Worm (Caenorhabditis elegans) whole organism, L4 larva: Measurements from ENCODE around the gene F25B5.5.

Experiments used
- D1046.2 ChIP-seq: fragments of 200-800 bp; sonication (Bioruptor generic); IDR thresholded peaks from 2 replicates; pipeline ENCODE4 v1.3.6; 2022; ENCODE audit warnings: missing genetic modification characterization, missing compliant biosample characterization
- F10B5.3 ChIP-seq: sonication (generic microtip); optimal IDR thresholded peaks from 2 replicates; lab custom pipeline; 2016; ENCODE audit warnings: mild to moderate bottlenecking, missing genetic modification characterization, missing compliant biosample characterization
- F37D6.2 ChIP-seq: sonication (generic microtip); optimal IDR thresholded peaks from 2 replicates; lab custom pipeline; 2016; ENCODE audit warnings: mild to moderate bottlenecking, missing genetic modification characterization, missing compliant biosample characterization
- T20F7.1 ChIP-seq: fragments of 200-800 bp; sonication (Bioruptor generic); optimal IDR thresholded peaks from 2 replicates; lab custom pipeline; 2018; ENCODE audit warnings: mild to moderate bottlenecking, missing genetic modification characterization, missing compliant biosample characterization
- T26A8.4 ChIP-seq: fragments of 200-800 bp; sonication (Bioruptor generic); IDR thresholded peaks from 2 replicates; pipeline ENCODE4 v1.3.6; 2022; ENCODE audit warnings: missing genetic modification characterization, missing compliant biosample characterization
- Y105C5A.15 ChIP-seq: fragments of 200-800 bp; sonication (Bioruptor generic); IDR thresholded peaks from 2 replicates; pipeline ENCODE4 v1.3.6; 2022; ENCODE audit warnings: missing genetic modification characterization, missing compliant biosample characterization
- Y48G9A.11 ChIP-seq: fragments of 200-800 bp; sonication (Bioruptor generic); IDR thresholded peaks from 2 replicates; pipeline ENCODE4 v1.3.6; 2022; ENCODE audit warnings: missing genetic modification reagents, missing genetic modification characterization, missing compliant biosample characterization
- Y5F2A.4 ChIP-seq: fragments of 200-800 bp; sonication (Bioruptor generic); optimal IDR thresholded peaks from 2 replicates; lab custom pipeline; 2018; ENCODE audit warnings: mild to moderate bottlenecking, missing genetic modification characterization, missing compliant biosample characterization
- Y75B8A.6 ChIP-seq: fragments of 200-800 bp; sonication (Bioruptor generic); IDR thresholded peaks from 2 replicates; pipeline ENCODE4 v1.3.6; 2022; ENCODE audit warnings: missing genetic modification reagents, missing genetic modification characterization, missing compliant biosample characterization
- ZK546.5 ChIP-seq, 2 experiments: sonication (generic microtip); optimal IDR thresholded peaks; 2 replicates each; lab custom pipeline; 2017; ENCODE audit warnings: missing biosample characterization in 2 of 2, missing genetic modification characterization in 2 of 2
- aly-2 ChIP-seq: sonication (generic microtip); optimal IDR thresholded peaks from 2 replicates; lab custom pipeline; 2018; ENCODE audit warnings: missing biosample characterization, missing genetic modification characterization
- ama-1 ChIP-seq: fragments of 150-350 bp; optimal IDR thresholded peaks from 2 replicates; lab custom pipeline; 2014; ENCODE audit warnings: inconsistent platforms, mixed read lengths
- arid-1 ChIP-seq: fragments of 200-800 bp; sonication (Bioruptor generic); conservative IDR thresholded peaks from 2 replicates; pipeline ENCODE4 v1.3.6; 2022; ENCODE audit warnings: missing genetic modification reagents, missing genetic modification characterization, missing compliant biosample characterization
- ceh-20 ChIP-seq: fragments of 200-800 bp; sonication (Bioruptor generic); IDR thresholded peaks from 2 replicates; pipeline ENCODE4 v1.3.6; 2022; ENCODE audit warnings: missing genetic modification reagents, missing genetic modification characterization, missing compliant biosample characterization
- ceh-32 ChIP-seq: sonication (generic microtip); optimal IDR thresholded peaks from 2 replicates; lab custom pipeline; 2016; ENCODE audit warnings: mild to moderate bottlenecking, missing genetic modification characterization, missing compliant biosample characterization; ENCODE audit not compliant: poor library complexity
- ces-1 ChIP-seq: fragments of 150-350 bp; sonication (generic microtip); optimal IDR thresholded peaks from 4 replicates; lab custom pipeline; 2014; ENCODE audit warnings: missing biosample characterization, missing genetic modification reagents, missing genetic modification characterization
- daf-12 ChIP-seq: fragments of 150-350 bp; optimal IDR thresholded peaks from 2 replicates; lab custom pipeline; 2014; ENCODE audit warnings: missing biosample characterization, missing genetic modification reagents, missing genetic modification characterization
- daf-19 ChIP-seq: fragments of 200-800 bp; sonication (Bioruptor generic); conservative IDR thresholded peaks from 2 replicates; pipeline ENCODE4 v1.3.6; 2022; ENCODE audit warnings: missing genetic modification characterization, missing compliant biosample characterization
- daf-8 ChIP-seq: fragments of 200-800 bp; sonication (Bioruptor generic); IDR thresholded peaks from 2 replicates; pipeline ENCODE4 v1.3.6; 2022; ENCODE audit warnings: missing genetic modification characterization, missing compliant biosample characterization
- dmd-6 ChIP-seq: fragments of 200-800 bp; sonication (Bioruptor generic); IDR thresholded peaks from 2 replicates; pipeline ENCODE4 v1.3.6; 2022; ENCODE audit warnings: missing genetic modification reagents, missing genetic modification characterization, missing compliant biosample characterization
- dmd-8 ChIP-seq: fragments of 200-800 bp; sonication (Bioruptor generic); IDR thresholded peaks from 2 replicates; pipeline ENCODE4 v1.3.6; 2022; ENCODE audit warnings: missing genetic modification characterization, missing compliant biosample characterization
- dmd-9 ChIP-seq: fragments of 200-800 bp; sonication (Bioruptor generic); IDR thresholded peaks from 2 replicates; pipeline ENCODE4 v1.3.6; 2022; ENCODE audit warnings: missing genetic modification reagents, missing genetic modification characterization, missing compliant biosample characterization
- dpl-1 ChIP-seq: fragments of 150-350 bp; optimal IDR thresholded peaks from 2 replicates; lab custom pipeline; 2014; ENCODE audit warnings: missing biosample characterization, missing genetic modification reagents, missing genetic modification characterization
- dve-1 ChIP-seq: sonication (generic microtip); optimal IDR thresholded peaks from 2 replicates; lab custom pipeline; 2017; ENCODE audit warnings: antibody characterized with exemption, mild to moderate bottlenecking, missing genetic modification characterization, missing compliant biosample characterization; ENCODE audit not compliant: insufficient read depth
- gei-8 ChIP-seq: fragments of 200-800 bp; sonication (Bioruptor generic); optimal IDR thresholded peaks from 2 replicates; lab custom pipeline; 2018; ENCODE audit warnings: mild to moderate bottlenecking, missing genetic modification characterization, missing compliant biosample characterization
- hlh-11 ChIP-seq: fragments of 200-800 bp; sonication (Bioruptor generic); optimal IDR thresholded peaks from 2 replicates; lab custom pipeline; 2018; ENCODE audit warnings: mild to moderate bottlenecking, missing genetic modification characterization, missing compliant biosample characterization
- hmg-1.1 ChIP-seq: fragments of 200-800 bp; sonication (Bioruptor generic); IDR thresholded peaks from 2 replicates; pipeline ENCODE4 v1.3.6; 2022; ENCODE audit warnings: missing genetic modification reagents, missing genetic modification characterization, missing compliant biosample characterization
- jun-1 ChIP-seq: fragments of 150-350 bp; optimal IDR thresholded peaks from 2 replicates; lab custom pipeline; 2014; ENCODE audit warnings: missing biosample characterization, missing genetic modification reagents, missing genetic modification characterization
- lin-13 ChIP-seq: fragments of 150-350 bp; optimal IDR thresholded peaks from 2 replicates; lab custom pipeline; 2014; ENCODE audit warnings: missing biosample characterization, missing genetic modification reagents, missing genetic modification characterization
- lin-38 ChIP-seq: fragments of 200-800 bp; sonication (Bioruptor generic); IDR thresholded peaks from 2 replicates; pipeline ENCODE4 v1.3.6; 2022; ENCODE audit warnings: missing genetic modification reagents, missing genetic modification characterization, missing compliant biosample characterization
- madf-5 ChIP-seq, 2 experiments: fragments of 200-800 bp; sonication (Bioruptor generic); IDR thresholded peaks; 2 replicates each; pipeline ENCODE4 v1.3.6; 2022; ENCODE audit warnings: missing compliant biosample characterization in 2 of 2, missing genetic modification characterization in 2 of 2
- madf-9 ChIP-seq: fragments of 200-800 bp; sonication (Bioruptor generic); conservative IDR thresholded peaks from 2 replicates; pipeline ENCODE4 v1.3.6; 2022; ENCODE audit warnings: missing genetic modification reagents, missing genetic modification characterization, missing compliant biosample characterization
- mdl-1 ChIP-seq, 2 experiments: fragments of 150-350 bp in 1 of 2; sonication (generic microtip) in 1 of 2; optimal IDR thresholded peaks; 2 replicates each; lab custom pipeline; 2014 to 2017; ENCODE audit warnings: missing biosample characterization in 2 of 2, missing genetic modification characterization in 2 of 2
- mxl-2 ChIP-seq: fragments of 200-800 bp; sonication (Bioruptor generic); conservative IDR thresholded peaks from 2 replicates; pipeline ENCODE4 v1.3.6; 2022; ENCODE audit warnings: missing genetic modification reagents, missing genetic modification characterization, missing compliant biosample characterization
- mxl-3 ChIP-seq: fragments of 200-800 bp; sonication (Bioruptor generic); optimal IDR thresholded peaks from 2 replicates; lab custom pipeline; 2018; ENCODE audit warnings: mild to moderate bottlenecking, missing genetic modification characterization, missing compliant biosample characterization
- nhr-237 ChIP-seq: sonication (generic microtip); optimal IDR thresholded peaks from 2 replicates; lab custom pipeline; 2017; ENCODE audit warnings: missing biosample characterization, missing genetic modification characterization
- nhr-28 ChIP-seq: fragments of 150-350 bp; optimal IDR thresholded peaks from 2 replicates; lab custom pipeline; 2014; ENCODE audit warnings: missing biosample characterization, missing genetic modification characterization
- nhr-41 ChIP-seq: fragments of 200-800 bp; sonication (Bioruptor generic); IDR thresholded peaks from 2 replicates; pipeline ENCODE4 v1.3.6; 2022; ENCODE audit warnings: missing genetic modification reagents, missing genetic modification characterization, missing compliant biosample characterization
- nhr-6 ChIP-seq: fragments of 150-350 bp; optimal IDR thresholded peaks from 2 replicates; lab custom pipeline; 2014; ENCODE audit warnings: missing biosample characterization, missing genetic modification characterization
- pha-4 ChIP-seq, 2 experiments: fragments of 150-350 bp in 1 of 2; fragments of 200-800 bp in 1 of 2; sonication (Bioruptor generic) in 1 of 2; IDR thresholded peaks in 1 of 2; optimal IDR thresholded peaks in 1 of 2; 2 replicates each; pipeline versions ENCODE4 v1.3.6 to Lab custom; 2014 to 2022; ENCODE audit warnings: missing genetic modification characterization in 2 of 2, missing genetic modification reagents in 2 of 2, missing biosample characterization in 1 of 2, missing compliant biosample characterization in 1 of 2
- sdz-12 ChIP-seq: fragments of 200-800 bp; sonication (Bioruptor generic); optimal IDR thresholded peaks from 2 replicates; lab custom pipeline; 2018; ENCODE audit warnings: mild to moderate bottlenecking, missing genetic modification characterization, missing compliant biosample characterization
- snpc-4 ChIP-seq: fragments of 150-350 bp; optimal IDR thresholded peaks from 2 replicates; lab custom pipeline; 2014; ENCODE audit warnings: missing biosample characterization, missing genetic modification characterization
- spr-1 ChIP-seq: sonication (generic microtip); optimal IDR thresholded peaks from 2 replicates; lab custom pipeline; 2016; ENCODE audit warnings: mild to moderate bottlenecking, missing genetic modification characterization, missing compliant biosample characterization
- spr-3 ChIP-seq: fragments of 200-800 bp; sonication (Bioruptor generic); optimal IDR thresholded peaks from 2 replicates; lab custom pipeline; 2018; ENCODE audit warnings: mild to moderate bottlenecking, missing genetic modification characterization, missing compliant biosample characterization
- unc-39 ChIP-seq: sonication (generic microtip); optimal IDR thresholded peaks from 2 replicates; lab custom pipeline; 2017; ENCODE audit warnings: missing biosample characterization, missing genetic modification characterization
- vab-7 ChIP-seq: fragments of 200-800 bp; sonication (Bioruptor generic); IDR thresholded peaks from 2 replicates; pipeline ENCODE4 v1.3.6; 2022; ENCODE audit warnings: missing genetic modification reagents, missing genetic modification characterization, missing compliant biosample characterization
- zfp-3 ChIP-seq: fragments of 200-800 bp; sonication (Bioruptor generic); conservative IDR thresholded peaks from 2 replicates; pipeline ENCODE4 v1.3.6; 2022; ENCODE audit warnings: missing genetic modification reagents, missing genetic modification characterization, missing compliant biosample characterization

Gene F25B5.5

ce11 chrIII:5938790-5939452 lies 7.0 kb downstream of the F25B5.5 start (continued):
- TF ChIP-seq lin-38 (GFP tag; lab: Robert Waterston, UW) (peak; percentile 43; the same call in 1 of the 2 replicates), nhr-41 (GFP tag; lab: Robert Waterston, UW) (no peak), Y48G9A.11 (GFP tag; lab: Robert Waterston, UW) (peak; percentile 57; the same call in 1 of the 2 replicates), F10B5.3 (tag; lab: Kevin White, UChicago) (no peak), hlh-11 (tag; lab: Kevin White, UChicago) (peak; percentile 24)

ce11 chrIII:5938013-5938412 lies 7.9 kb downstream of the F25B5.5 start:
- TF ChIP-seq mdl-1 (tag; optimal IDR thresholded peaks at IDR 0.05; lab: Kevin White, UChicago) = peak; percentile 13 to 81
- TF ChIP-seq nhr-237 (tag; lab: Kevin White, UChicago) = no peak
- peak; percentile 67 for TF ChIP-seq ceh-20
- TF ChIP-seq dmd-9 (GFP tag; lab: Robert Waterston, UW) = no peak
- no peak for TF ChIP-seq daf-12
- peak; percentile 91 for TF ChIP-seq dve-1 (tag; lab: Kevin White, UChicago)
- TF ChIP-seq ceh-32 (tag; lab: Kevin White, UChicago) = no peak
- TF ChIP-seq madf-9 (GFP tag; lab: Robert Waterston, UW) = no peak
- peak; percentile 9; the same call in 1 of the 2 replicates for TF ChIP-seq arid-1
- peak; percentile 54 for TF ChIP-seq spr-1 (tag; lab: Kevin White, UChicago)
- no peak for TF ChIP-seq D1046.2 (GFP tag; lab: Robert Waterston, UW)
- TF ChIP-seq snpc-4 = no peak
- TF ChIP-seq dpl-1 (GFP tag; lab: Kevin White, UChicago) = peak; percentile 31
- TF ChIP-seq daf-19 = no peak
- no peak for TF ChIP-seq gei-8
- no peak for TF ChIP-seq spr-3 (GFP tag; lab: Kevin White, UChicago)
- TF ChIP-seq ama-1 (lab: Kevin White, UChicago) = peak; percentile 56
- no peak for TF ChIP-seq jun-1 (tag; lab: Kevin White, UChicago)
- no peak for TF ChIP-seq daf-8
- no peak for TF ChIP-seq ZK546.5 (tag; optimal IDR thresholded peaks at IDR 0.05; lab: Kevin White, UChicago)
- no peak for TF ChIP-seq vab-7 (GFP tag; lab: Robert Waterston, UW)
- TF ChIP-seq sdz-12 = no peak
- peak; percentile 67; the same call in 1 of the 2 replicates for TF ChIP-seq T26A8.4 (GFP tag; lab: Robert Waterston, UW)
- TF ChIP-seq nhr-28 (tag; lab: Kevin White, UChicago) = peak; percentile 85
- no peak for TF ChIP-seq F37D6.2 (tag; lab: Kevin White, UChicago)
- TF ChIP-seq lin-13 = no peak
- 0 out of 2 replicates have a peak, but pooled peaks have one; percentile 8 for TF ChIP-seq zfp-3 (GFP tag; lab: Robert Waterston, UW)
- no peak for TF ChIP-seq aly-2 (tag; lab: Kevin White, UChicago)
- no peak for TF ChIP-seq lin-38 (GFP tag; lab: Robert Waterston, UW)
- TF ChIP-seq unc-39 (tag; lab: Kevin White, UChicago) = no peak
- TF ChIP-seq T20F7.1 (GFP tag; lab: Kevin White, UChicago) = no peak
- no peak for TF ChIP-seq madf-5 (GFP tag; IDR thresholded peaks at IDR 0.05; lab: Robert Waterston, UW)
- no peak for TF ChIP-seq dmd-8
- TF ChIP-seq mxl-3 (GFP tag; lab: Kevin White, UChicago) = peak; percentile 83
- peak; percentile 46; the same call in 1 of the 2 replicates for TF ChIP-seq dmd-6
- no peak for TF ChIP-seq Y75B8A.6
- no peak for TF ChIP-seq mxl-2 (GFP tag; lab: Robert Waterston, UW)
- TF ChIP-seq hmg-1.1 = peak; percentile 45; the same call in 1 of the 2 replicates
- TF ChIP-seq nhr-6 (tag; lab: Kevin White, UChicago) = peak; percentile 34
- no peak for TF ChIP-seq pha-4 (GFP tag; IDR thresholded peaks at IDR 0.05; lab: Robert Waterston, UW)
- no peak for TF ChIP-seq pha-4 (tag; optimal IDR thresholded peaks at IDR 0.05; lab: Kevin White, UChicago)
- no peak for TF ChIP-seq Y5F2A.4
- TF ChIP-seq ces-1 (GFP tag; lab: Kevin White, UChicago) = no peak
- TF ChIP-seq Y105C5A.15 (GFP tag; lab: Robert Waterston, UW) = no peak
